Fruit fly (Drosophila melanogaster): ENCODE measurements around the gene Blimp-1.

Blimp-1 gene

DNA sequence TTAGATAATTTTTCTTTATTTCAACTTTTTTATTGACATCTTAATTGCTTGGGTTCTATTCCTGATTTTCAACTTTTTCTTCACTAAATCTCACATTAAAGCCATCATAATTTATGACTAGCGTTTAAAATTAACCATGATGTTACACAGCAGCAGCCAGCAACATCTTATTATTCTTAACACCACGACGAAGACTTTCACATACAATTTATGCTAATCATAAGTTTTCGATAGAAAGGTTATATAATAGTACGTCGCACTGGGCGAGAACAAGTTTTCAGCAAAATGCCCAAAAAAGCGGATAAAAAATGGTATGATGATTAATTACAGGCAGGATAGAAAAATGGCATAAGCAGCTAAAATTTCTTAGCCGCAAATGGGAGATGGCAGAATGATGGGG, 1.1 kb downstream of the Blimp-1 start:
- TF ChIP-seq pan (optimal IDR thresholded peaks at IDR 0.05) (no peak), usp (GFP tag; optimal IDR thresholded peaks at IDR 0.05) (no peak), CG8478 (optimal IDR thresholded peaks at IDR 0.05) (no peak), Dll (optimal IDR thresholded peaks at IDR 0.05) (no peak), psq (optimal IDR thresholded peaks at IDR 0.05) (no peak), EcR (GFP tag; optimal IDR thresholded peaks at IDR 0.05) (no peak)

DNA sequence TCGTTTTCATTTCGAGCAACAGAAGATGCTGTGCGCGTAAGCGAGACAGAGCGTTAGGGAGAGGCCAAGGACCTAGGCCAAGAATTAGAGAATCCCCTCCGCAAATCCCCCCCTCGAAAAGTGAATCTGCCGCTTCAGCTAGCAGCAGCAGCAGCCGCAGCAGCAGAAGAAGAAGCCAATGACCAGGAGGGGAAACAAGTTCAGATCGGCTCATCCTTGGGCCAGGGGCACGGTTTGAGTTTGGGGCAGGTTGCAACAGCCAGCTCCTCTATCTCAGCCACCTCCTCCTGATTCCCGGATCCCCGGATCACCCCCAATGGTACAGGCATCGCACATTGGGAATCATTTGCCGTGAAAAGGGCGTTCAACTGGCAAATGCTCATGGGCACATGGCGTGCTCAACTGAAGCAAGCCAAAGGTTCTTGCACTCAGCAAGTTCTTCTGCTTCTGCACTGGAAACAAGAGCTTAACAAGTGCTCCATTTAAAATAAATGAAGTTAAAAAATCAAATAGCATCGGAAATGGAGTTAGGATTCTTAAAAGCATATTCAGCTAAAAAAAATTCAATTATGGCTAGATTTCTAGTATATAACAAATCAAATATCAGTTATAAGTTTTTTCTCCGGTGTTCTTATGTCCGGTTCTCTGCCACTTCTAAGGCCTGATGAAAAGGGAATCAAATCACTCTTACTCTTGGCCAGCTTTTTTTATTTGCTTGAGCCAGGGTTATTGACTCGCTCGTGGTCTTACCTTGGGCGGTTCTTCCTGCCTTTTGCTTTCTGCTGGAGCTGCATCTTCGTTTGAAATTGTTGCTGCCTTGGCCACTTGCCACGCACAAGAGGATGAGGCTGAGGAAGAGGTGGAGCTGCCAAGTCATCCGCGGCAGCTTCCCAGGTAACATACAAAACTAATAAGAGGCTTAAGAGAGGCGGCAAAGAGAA, 2.7 kb downstream of the Blimp-1 start:
- TF ChIP-seq EcR (GFP tag; optimal IDR thresholded peaks at IDR 0.05) (peak in 1 of 2 experiments; percentile 99), Dll (optimal IDR thresholded peaks at IDR 0.05) (no peak)

DNA sequence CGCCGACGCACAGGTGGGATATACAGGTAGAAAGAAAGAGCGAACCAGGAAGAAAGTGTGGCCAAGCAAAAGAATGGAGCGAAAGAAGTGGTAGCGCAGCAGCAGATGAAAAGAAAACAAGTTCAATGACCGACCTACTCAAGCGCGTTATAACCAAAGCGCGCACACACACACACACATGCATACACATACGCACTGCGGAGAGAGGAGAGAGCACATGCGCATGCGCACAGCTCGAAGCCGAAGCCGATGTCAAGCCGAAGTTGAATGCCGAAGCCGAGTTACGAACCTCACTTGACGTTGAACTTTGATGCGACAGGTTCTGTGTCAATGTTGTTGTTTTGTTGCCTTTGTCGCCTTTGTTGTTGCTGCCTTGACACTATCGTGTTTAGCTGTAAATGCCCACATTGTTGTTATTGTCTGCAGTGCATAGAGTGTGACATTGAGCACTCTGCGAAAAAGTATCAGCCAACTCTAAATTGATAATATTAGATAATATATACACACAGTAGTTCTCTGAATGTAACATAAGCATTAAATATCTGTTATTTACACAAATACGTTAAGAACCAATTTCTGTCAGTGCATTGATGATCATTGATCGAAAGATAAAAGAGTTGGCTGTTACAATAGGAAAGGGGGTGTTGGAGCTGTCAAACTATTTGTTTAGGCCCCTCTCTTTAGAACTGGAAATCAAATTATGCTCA, 3.6 kb downstream of the Blimp-1 start:
- TF ChIP-seq EcR (GFP tag; optimal IDR thresholded peaks at IDR 0.05): peak; percentile 80 to 97
- no peak for TF ChIP-seq Dll (optimal IDR thresholded peaks at IDR 0.05)
- no peak for TF ChIP-seq psq (optimal IDR thresholded peaks at IDR 0.05)
- TF ChIP-seq CG8478 (optimal IDR thresholded peaks at IDR 0.05): no peak
- no peak for TF ChIP-seq usp (GFP tag; optimal IDR thresholded peaks at IDR 0.05)

DNA sequence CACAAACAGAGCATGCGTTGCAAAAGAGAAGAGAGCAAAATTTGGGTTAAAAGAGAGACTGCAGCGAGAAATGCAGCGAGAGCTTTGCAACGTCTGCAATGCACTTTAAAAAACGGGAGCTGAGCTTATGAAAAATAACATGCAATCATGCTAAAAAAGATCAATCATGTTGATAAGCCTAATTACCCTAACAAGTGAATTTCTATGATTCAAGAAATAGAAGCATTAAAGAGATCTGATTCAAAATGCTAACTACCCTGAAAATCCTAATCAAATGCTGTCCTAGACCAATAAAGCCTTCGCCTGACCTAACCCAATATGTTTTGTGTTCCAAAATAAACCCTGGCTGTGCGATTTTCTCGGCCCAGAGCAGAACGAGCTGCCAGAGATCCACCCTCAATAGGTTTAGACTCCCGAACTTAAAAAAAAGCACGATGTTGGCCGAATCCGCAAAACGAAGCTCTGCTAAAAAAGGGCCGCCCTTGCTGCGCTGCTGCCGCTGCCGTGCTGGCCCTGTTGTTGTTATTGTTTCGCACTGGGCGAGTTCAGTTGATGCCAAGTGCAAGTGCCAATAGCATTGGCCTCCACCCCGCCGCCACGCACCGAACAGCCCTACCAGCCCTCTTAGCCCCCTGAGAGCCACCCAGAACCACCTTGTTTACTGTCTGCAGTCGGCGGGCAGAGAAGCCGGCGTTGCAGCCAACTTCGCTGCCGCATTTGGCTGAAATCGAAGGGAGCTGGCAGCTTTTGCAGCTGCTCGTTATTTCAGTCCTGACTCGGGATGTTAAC, 4.6 kb downstream of the Blimp-1 start:
- TF ChIP-seq EcR (GFP tag; optimal IDR thresholded peaks at IDR 0.05) (peak in 1 of 2 experiments; percentile 53), psq (optimal IDR thresholded peaks at IDR 0.05) (no peak), Dll (optimal IDR thresholded peaks at IDR 0.05) (no peak)

DNA sequence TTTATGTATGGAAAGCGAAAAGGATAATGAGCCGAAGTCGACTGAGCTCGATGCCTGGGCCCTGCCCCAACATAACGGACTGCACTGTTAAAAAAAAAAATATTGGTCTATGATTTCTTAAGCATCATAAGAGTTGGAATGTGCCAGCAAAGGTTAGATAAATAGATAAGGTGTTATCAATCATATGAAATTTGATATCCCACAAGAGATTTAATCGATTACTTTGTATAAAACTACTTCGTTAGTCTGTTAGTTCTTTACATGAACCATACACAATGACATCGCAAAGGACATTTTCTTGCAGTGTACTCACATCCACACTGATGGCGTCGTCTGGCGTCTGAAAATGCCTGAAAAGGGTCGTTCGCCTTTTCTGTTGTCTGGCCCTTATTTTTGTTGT, 6.7 kb downstream of the Blimp-1 start:
- TF ChIP-seq Dll (optimal IDR thresholded peaks at IDR 0.05) (no peak), psq (optimal IDR thresholded peaks at IDR 0.05) (no peak)

DNA sequence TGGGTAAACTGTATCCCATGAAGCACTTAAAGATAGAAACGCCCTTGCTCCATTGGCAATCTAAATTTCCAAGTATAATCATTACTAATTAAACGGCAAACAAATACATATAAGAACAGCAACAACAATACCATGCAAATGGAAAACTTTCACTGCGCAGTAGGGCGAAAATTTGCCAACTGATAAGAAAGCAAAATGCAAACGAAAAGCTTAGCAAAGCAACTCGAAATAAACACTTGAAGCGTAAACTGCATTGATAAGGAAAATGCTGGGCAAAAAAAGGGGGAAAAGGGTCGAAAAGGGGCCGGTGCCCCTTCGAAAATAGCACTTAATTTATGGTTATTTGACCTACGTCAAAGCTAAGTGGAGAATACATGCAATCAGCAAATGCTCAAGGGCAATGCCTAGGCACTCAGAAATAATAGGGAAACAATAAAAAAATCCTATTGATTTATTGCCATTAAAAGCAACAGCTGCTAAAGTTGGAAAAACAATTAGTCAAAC, 7.8 kb downstream of the Blimp-1 start:
- no peak for TF ChIP-seq pan (optimal IDR thresholded peaks at IDR 0.05)
- no peak for TF ChIP-seq usp (GFP tag; optimal IDR thresholded peaks at IDR 0.05)
- no peak for TF ChIP-seq EcR (GFP tag; optimal IDR thresholded peaks at IDR 0.05)
- no peak for TF ChIP-seq CG8478 (optimal IDR thresholded peaks at IDR 0.05)
- no peak for TF ChIP-seq psq (optimal IDR thresholded peaks at IDR 0.05)
- no peak for TF ChIP-seq Dll (optimal IDR thresholded peaks at IDR 0.05)

DNA sequence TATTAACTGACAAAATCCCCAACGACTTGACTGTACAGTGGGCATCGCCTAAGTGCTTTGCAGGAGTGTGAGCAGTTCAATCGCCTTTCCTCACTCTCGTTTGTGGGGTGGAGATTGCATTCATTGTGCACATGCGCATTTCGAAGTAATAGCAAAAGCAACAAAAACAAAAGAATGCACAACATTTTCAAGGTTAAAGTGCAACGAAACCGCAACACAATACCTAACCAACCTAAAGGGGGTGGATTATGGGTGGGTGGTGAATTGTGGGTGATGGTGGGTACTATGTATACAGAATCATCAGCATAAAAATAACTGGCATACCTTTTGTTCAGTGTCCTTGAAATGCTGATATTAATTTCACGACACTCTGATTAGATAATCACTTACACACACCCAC, 8.7 kb downstream of the Blimp-1 start:
- TF ChIP-seq EcR (GFP tag; optimal IDR thresholded peaks at IDR 0.05) (peak in 1 of 2 experiments; percentile 50), usp (GFP tag; optimal IDR thresholded peaks at IDR 0.05) (no peak)

DNA sequence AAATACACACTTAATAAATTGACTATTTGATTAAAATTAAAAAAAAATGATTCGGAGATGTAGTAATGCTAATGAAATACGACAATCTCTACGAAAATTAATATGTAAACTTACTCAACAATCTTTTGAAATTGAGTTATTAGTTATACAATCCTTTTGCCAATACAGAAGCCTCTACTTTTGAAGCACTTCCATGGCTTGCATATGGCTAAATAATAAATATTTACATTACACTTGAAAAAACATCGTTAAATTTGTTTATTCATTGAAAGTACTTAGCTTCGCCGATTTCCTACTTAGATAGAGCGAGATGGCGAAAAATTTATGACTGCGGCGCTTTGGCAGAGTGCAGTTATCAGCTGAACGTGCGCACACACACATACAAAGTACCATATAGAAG, 9.9 kb downstream of the Blimp-1 start:
- TF ChIP-seq CG8478 (optimal IDR thresholded peaks at IDR 0.05): no peak
- TF ChIP-seq Dll (optimal IDR thresholded peaks at IDR 0.05): no peak
- TF ChIP-seq pan (optimal IDR thresholded peaks at IDR 0.05): no peak
- no peak for TF ChIP-seq usp (GFP tag; optimal IDR thresholded peaks at IDR 0.05)
- TF ChIP-seq EcR (GFP tag; optimal IDR thresholded peaks at IDR 0.05): no peak
- no peak for TF ChIP-seq psq (optimal IDR thresholded peaks at IDR 0.05)

DNA sequence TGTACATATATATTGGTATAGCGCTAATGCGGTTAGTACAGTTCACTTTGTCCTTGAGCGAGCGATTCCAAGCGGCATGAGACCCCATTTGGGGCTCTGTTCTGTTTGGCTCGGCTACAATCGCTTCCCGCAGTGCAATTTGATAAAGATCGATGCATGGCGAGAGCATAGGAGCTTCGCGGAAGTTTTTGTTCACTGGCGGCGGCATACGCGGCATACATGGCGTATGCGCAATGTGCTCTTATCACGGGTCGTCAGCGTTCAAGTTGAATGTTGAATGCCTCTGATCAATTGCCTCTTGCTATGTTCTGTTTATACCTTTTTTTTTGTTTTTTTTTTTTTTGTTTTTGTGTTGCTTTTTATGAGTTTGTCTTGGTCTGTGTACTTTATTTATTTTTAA, 10.3 kb downstream of the Blimp-1 start:
- no peak for TF ChIP-seq Dll (optimal IDR thresholded peaks at IDR 0.05)

DNA sequence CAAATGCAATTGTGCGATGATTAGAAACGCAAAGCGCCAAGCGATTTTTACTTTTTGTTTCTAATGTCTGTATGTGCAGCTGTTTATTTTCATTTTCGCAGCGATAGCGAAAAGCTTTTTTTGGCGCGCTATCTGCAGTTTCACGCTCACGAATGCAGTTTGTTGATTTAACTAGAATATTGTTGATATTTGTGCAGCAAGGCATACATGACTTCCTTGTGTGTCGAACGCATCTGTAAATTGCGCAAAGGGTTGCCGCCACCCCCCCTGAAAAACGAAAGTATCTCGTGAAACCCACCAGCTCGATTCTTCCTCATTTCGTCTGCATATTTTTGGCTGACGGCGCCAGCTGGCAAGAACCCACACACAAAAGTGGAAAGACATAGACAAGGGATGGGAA, 10.8 kb downstream of the Blimp-1 start:
- TF ChIP-seq pan (optimal IDR thresholded peaks at IDR 0.05) (no peak), CG8478 (optimal IDR thresholded peaks at IDR 0.05) (no peak), Dll (optimal IDR thresholded peaks at IDR 0.05) (no peak), usp (GFP tag; optimal IDR thresholded peaks at IDR 0.05) (no peak), psq (optimal IDR thresholded peaks at IDR 0.05) (no peak), EcR (GFP tag; optimal IDR thresholded peaks at IDR 0.05) (no peak)

DNA sequence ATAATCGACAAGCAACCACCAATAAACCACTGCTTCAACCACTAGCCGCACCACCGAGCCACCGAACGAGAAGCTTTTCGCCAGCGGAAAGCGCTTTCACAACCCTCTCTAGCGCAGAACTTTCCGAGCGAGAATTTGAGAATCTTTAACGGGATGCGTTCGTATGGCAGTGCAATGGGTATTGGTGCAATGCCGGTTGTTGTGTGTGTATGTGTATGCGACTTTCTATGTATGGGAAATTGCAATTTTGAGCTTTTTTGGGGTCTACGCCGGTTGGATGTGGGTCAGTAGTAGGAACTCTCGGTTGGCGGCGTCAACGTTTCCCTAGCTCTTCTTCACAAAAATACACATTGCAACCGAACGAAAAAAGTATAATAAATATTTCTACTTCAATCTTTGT, 12.1 kb downstream of the Blimp-1 start:
- TF ChIP-seq psq (optimal IDR thresholded peaks at IDR 0.05) (no peak), usp (GFP tag; optimal IDR thresholded peaks at IDR 0.05) (no peak), CG8478 (optimal IDR thresholded peaks at IDR 0.05) (no peak), pan (optimal IDR thresholded peaks at IDR 0.05) (no peak), EcR (GFP tag; optimal IDR thresholded peaks at IDR 0.05) (no peak), Dll (optimal IDR thresholded peaks at IDR 0.05) (no peak)

DNA sequence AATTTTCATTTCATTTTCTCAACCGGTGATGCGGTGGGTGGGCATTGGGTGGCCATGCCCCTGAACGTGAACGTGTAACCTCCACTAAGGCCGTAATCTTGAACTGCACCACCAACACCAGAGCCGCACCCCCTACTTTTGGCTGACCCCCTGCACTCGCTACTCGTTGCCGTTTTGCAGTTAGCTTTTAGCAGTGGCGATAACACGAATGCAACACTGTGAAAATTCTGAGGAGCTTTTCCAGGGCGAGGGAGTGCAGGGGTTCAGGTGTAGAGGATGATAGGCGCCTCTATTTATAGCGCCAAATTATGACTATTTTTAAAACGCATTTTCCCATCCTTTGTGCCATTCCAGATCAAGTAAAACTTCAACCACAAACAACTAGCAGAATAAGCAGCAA, 12.9 kb downstream of the Blimp-1 start:
- no peak for TF ChIP-seq pan (optimal IDR thresholded peaks at IDR 0.05)
- TF ChIP-seq CG8478 (optimal IDR thresholded peaks at IDR 0.05): no peak
- TF ChIP-seq EcR (GFP tag; optimal IDR thresholded peaks at IDR 0.05): no peak
- TF ChIP-seq usp (GFP tag; optimal IDR thresholded peaks at IDR 0.05): no peak
- TF ChIP-seq psq (optimal IDR thresholded peaks at IDR 0.05): no peak

Data from whole organism.